Worm (Caenorhabditis elegans): ENCODE data around the gene mig-17.

The mig-17 gene

ce11 chrV:11443503-11443902, 3.0 kb upstream of the mig-17 start, which contains the start of gene F57B7.2:
TSS of gene F57B7.2 (minus strand) at chrV:11443603.
- no peak for TF ChIP-seq xbp-1 (tag; optimal IDR thresholded peaks at IDR 0.05)
- TF ChIP-seq unc-62 (GFP tag; optimal IDR thresholded peaks at IDR 0.05), result no peak
- no peak for TF ChIP-seq nhr-84 (tag; optimal IDR thresholded peaks at IDR 0.05)
- peak; percentile 38 for TF ChIP-seq lin-14 (GFP tag; optimal IDR thresholded peaks at IDR 0.05)
- no peak for TF ChIP-seq pag-3 (tag; optimal IDR thresholded peaks at IDR 0.05; ENCODE audit: borderline replicate concordance, insufficient read depth)

ce11 chrV:11445375-11445774, 1.1 kb upstream of the mig-17 start:
- TF ChIP-seq tbx-2 (tag; optimal IDR thresholded peaks at IDR 0.05) (peak; percentile 16), nhr-47 (tag; optimal IDR thresholded peaks at IDR 0.05) (peak; percentile 0), nhr-237 (tag; optimal IDR thresholded peaks at IDR 0.05) (no peak), grh-1 (GFP tag; IDR thresholded peaks at IDR 0.05) (no peak), nhr-71 (tag; optimal IDR thresholded peaks at IDR 0.05) (peak; percentile 26), lin-35 (GFP tag; optimal IDR thresholded peaks at IDR 0.05) (peak in 1 of 2 experiments; percentile 6), lin-14 (GFP tag; optimal IDR thresholded peaks at IDR 0.05) (peak; percentile 80), unc-86 (tag; optimal IDR thresholded peaks at IDR 0.05) (peak; percentile 7)

ce11 chrV:11449404-11449803, 2.9 kb downstream of the mig-17 start:
- no peak for TF ChIP-seq nhr-20 (tag; optimal IDR thresholded peaks at IDR 0.05)
- TF ChIP-seq lin-13 (GFP tag; optimal IDR thresholded peaks at IDR 0.05), result no peak
- no peak for TF ChIP-seq unc-30 (tag; optimal IDR thresholded peaks at IDR 0.05)
- TF ChIP-seq nhr-71 (tag; optimal IDR thresholded peaks at IDR 0.05), result no peak

ce11 chrV:11450257-11450656, 3.8 kb downstream of the mig-17 start, which contains the start of gene col-156:
TSS of gene col-156 (minus strand) at chrV:11450357.
- TF ChIP-seq elt-3 (tag; optimal IDR thresholded peaks at IDR 0.05) (no peak), rnt-1 (tag; optimal IDR thresholded peaks at IDR 0.05) (no peak), lir-3 (tag; optimal IDR thresholded peaks at IDR 0.05; ENCODE audit: poor library complexity) (no peak), sox-4 (tag; optimal IDR thresholded peaks at IDR 0.05) (no peak), alr-1 (tag; optimal IDR thresholded peaks at IDR 0.05; ENCODE audit: borderline replicate concordance) (no peak), dsc-1 (tag; optimal IDR thresholded peaks at IDR 0.05) (no peak), aly-2 (tag; optimal IDR thresholded peaks at IDR 0.05) (no peak), nhr-77 (tag; optimal IDR thresholded peaks at IDR 0.05) (no peak), jun-1 (tag; optimal IDR thresholded peaks at IDR 0.05) (no peak), mep-1 (tag; optimal IDR thresholded peaks at IDR 0.05) (no peak), ceh-82 (tag; optimal IDR thresholded peaks at IDR 0.05) (no peak), fkh-4 (tag; optimal IDR thresholded peaks at IDR 0.05; ENCODE audit: borderline replicate concordance) (no peak), nhr-76 (tag; optimal IDR thresholded peaks at IDR 0.05) (no peak), efl-3 (GFP tag; optimal IDR thresholded peaks at IDR 0.05) (no peak), ceh-90 (tag; optimal IDR thresholded peaks at IDR 0.05) (no peak), lin-15B (tag; optimal IDR thresholded peaks at IDR 0.05) (no peak), unc-130 (tag; optimal IDR thresholded peaks at IDR 0.05) (no peak), sptf-1 (tag; optimal IDR thresholded peaks at IDR 0.05) (no peak), nhr-47 (tag; optimal IDR thresholded peaks at IDR 0.05) (no peak), mab-9 (GFP tag; IDR thresholded peaks at IDR 0.05) (no peak)

- TF ChIP-seq sup-37 (GFP tag; optimal IDR thresholded peaks at IDR 0.05) (no peak), lin-14 (GFP tag; optimal IDR thresholded peaks at IDR 0.05) (peak; percentile 44)
Measured at ce11 chrV:11454917-11455316, 8.4 kb downstream of the mig-17 start.
